Worm (Caenorhabditis elegans): ENCODE measurements around the gene Y1A5A.1.

Y1A5A.1 gene

ce11 chrIII:3984049-3984484 lies 2.4 kb downstream of the Y1A5A.1 start (continued):
- TF ChIP-seq ZK546.5 (tag; optimal IDR thresholded peaks at IDR 0.05) (no peak), mdl-1 (tag; optimal IDR thresholded peaks at IDR 0.05) (no peak), fos-1 (tag; optimal IDR thresholded peaks at IDR 0.05) (no peak), nhr-12 (tag; optimal IDR thresholded peaks at IDR 0.05) (no peak), jun-1 (tag; optimal IDR thresholded peaks at IDR 0.05) (no peak), ceh-28 (tag; optimal IDR thresholded peaks at IDR 0.05) (no peak), skn-1 (tag; optimal IDR thresholded peaks at IDR 0.05) (no peak), nhr-25 (tag; optimal IDR thresholded peaks at IDR 0.05) (no peak), ztf-11 (tag; optimal IDR thresholded peaks at IDR 0.05) (no peak), unc-39 (tag; optimal IDR thresholded peaks at IDR 0.05) (no peak), nhr-43 (tag; optimal IDR thresholded peaks at IDR 0.05; ENCODE audit: poor library complexity, severe bottlenecking) (no peak), nhr-237 (tag; optimal IDR thresholded peaks at IDR 0.05) (no peak), zag-1 (tag; optimal IDR thresholded peaks at IDR 0.05) (no peak)

ce11 chrIII:3979980-3980631 lies 6.4 kb downstream of the Y1A5A.1 start:
- TF ChIP-seq ama-1 (optimal IDR thresholded peaks at IDR 0.05) = no peak
- TF ChIP-seq ztf-4 (tag; optimal IDR thresholded peaks at IDR 0.05) = no peak
- peak; percentile 93 for TF ChIP-seq hmg-11 (tag; optimal IDR thresholded peaks at IDR 0.05)
- no peak for TF ChIP-seq zag-1 (tag; optimal IDR thresholded peaks at IDR 0.05)
- TF ChIP-seq lin-39 (tag; optimal IDR thresholded peaks at IDR 0.05) = peak; percentile 60
- no peak for TF ChIP-seq sea-2 (GFP tag; optimal IDR thresholded peaks at IDR 0.05)
- no peak for TF ChIP-seq elt-1 (tag; optimal IDR thresholded peaks at IDR 0.05)
- TF ChIP-seq ceh-28 (tag; optimal IDR thresholded peaks at IDR 0.05) = peak; percentile 17
- no peak for TF ChIP-seq egl-27 (tag; optimal IDR thresholded peaks at IDR 0.05)
- TF ChIP-seq pha-4 (tag; optimal IDR thresholded peaks at IDR 0.05) = peak; percentile 79
- no peak for TF ChIP-seq nhr-67 (tag; optimal IDR thresholded peaks at IDR 0.05)
- TF ChIP-seq elt-3 (tag; optimal IDR thresholded peaks at IDR 0.05) = no peak
- no peak for TF ChIP-seq nhr-12 (tag; optimal IDR thresholded peaks at IDR 0.05)
- peak; percentile 38 for TF ChIP-seq lsy-12 (tag; optimal IDR thresholded peaks at IDR 0.05)
- peak; percentile 41 for TF ChIP-seq unc-62 (GFP tag; optimal IDR thresholded peaks at IDR 0.05)
- TF ChIP-seq ceh-82 (tag; optimal IDR thresholded peaks at IDR 0.05) = no peak
- no peak for TF ChIP-seq jun-1 (tag; optimal IDR thresholded peaks at IDR 0.05)
- TF ChIP-seq nhr-25 (tag; optimal IDR thresholded peaks at IDR 0.05) = peak; percentile 14
- TF ChIP-seq pqm-1 (tag; optimal IDR thresholded peaks at IDR 0.05) = peak; percentile 26
- no peak for TF ChIP-seq nhr-43 (tag; optimal IDR thresholded peaks at IDR 0.05; ENCODE audit: poor library complexity, severe bottlenecking)
- TF ChIP-seq snpc-4 (tag; optimal IDR thresholded peaks at IDR 0.05) = peak; percentile 72
- TF ChIP-seq nhr-23 (tag; optimal IDR thresholded peaks at IDR 0.05) = peak; percentile 29
- TF ChIP-seq lin-15B (tag; optimal IDR thresholded peaks at IDR 0.05) = peak; percentile 27
- TF ChIP-seq fkh-2 (tag; optimal IDR thresholded peaks at IDR 0.05) = no peak
- TF ChIP-seq daf-12 (tag; optimal IDR thresholded peaks at IDR 0.05) = no peak
- peak; percentile 74 for TF ChIP-seq elt-2 (tag; optimal IDR thresholded peaks at IDR 0.05)
- no peak for TF ChIP-seq tbx-2 (tag; optimal IDR thresholded peaks at IDR 0.05)
- no peak for TF ChIP-seq nhr-77 (tag; optimal IDR thresholded peaks at IDR 0.05)
- no peak for TF ChIP-seq ceh-9 (tag; optimal IDR thresholded peaks at IDR 0.05)
- no peak for TF ChIP-seq fkh-10 (GFP tag; optimal IDR thresholded peaks at IDR 0.05)
- TF ChIP-seq nhr-237 (tag; optimal IDR thresholded peaks at IDR 0.05) = no peak
- no peak for TF ChIP-seq nhr-28 (tag; optimal IDR thresholded peaks at IDR 0.05)
- TF ChIP-seq aly-2 (tag; optimal IDR thresholded peaks at IDR 0.05) = no peak
- TF ChIP-seq nhr-11 (tag; optimal IDR thresholded peaks at IDR 0.05) = no peak
- peak; percentile 48 for TF ChIP-seq mdl-1 (tag; optimal IDR thresholded peaks at IDR 0.05)
- peak; percentile 85 for TF ChIP-seq egl-5 (tag; optimal IDR thresholded peaks at IDR 0.05)
- no peak for TF ChIP-seq ceh-16 (tag; optimal IDR thresholded peaks at IDR 0.05)
- TF ChIP-seq nfya-1 (tag; optimal IDR thresholded peaks at IDR 0.05; ENCODE audit: insufficient read depth) = peak; percentile 81
- no peak for TF ChIP-seq nhr-76 (tag; optimal IDR thresholded peaks at IDR 0.05)
- no peak for TF ChIP-seq fos-1 (tag; optimal IDR thresholded peaks at IDR 0.05)
- no peak for TF ChIP-seq eor-1 (tag; optimal IDR thresholded peaks at IDR 0.05)
- no peak for TF ChIP-seq ZK546.5 (tag; optimal IDR thresholded peaks at IDR 0.05)
- peak; percentile 16 for TF ChIP-seq skn-1 (tag; optimal IDR thresholded peaks at IDR 0.05)
